Worm (Caenorhabditis elegans) whole organism, late embryonic: ENCODE measurements around the gene F56F11.4.

ENCODE experiments used
- ceh-14 ChIP-seq: sonication (generic microtip); optimal IDR thresholded peaks from 2 replicates; lab custom pipeline; 2016; ENCODE audit warnings: missing genotype, missing genetic modification characterization, missing compliant biosample characterization
- pha-2 ChIP-seq: sonication (generic microtip); optimal IDR thresholded peaks from 2 replicates; lab custom pipeline; 2017; ENCODE audit warnings: mild to moderate bottlenecking, missing genetic modification characterization, missing compliant biosample characterization

DNA sequence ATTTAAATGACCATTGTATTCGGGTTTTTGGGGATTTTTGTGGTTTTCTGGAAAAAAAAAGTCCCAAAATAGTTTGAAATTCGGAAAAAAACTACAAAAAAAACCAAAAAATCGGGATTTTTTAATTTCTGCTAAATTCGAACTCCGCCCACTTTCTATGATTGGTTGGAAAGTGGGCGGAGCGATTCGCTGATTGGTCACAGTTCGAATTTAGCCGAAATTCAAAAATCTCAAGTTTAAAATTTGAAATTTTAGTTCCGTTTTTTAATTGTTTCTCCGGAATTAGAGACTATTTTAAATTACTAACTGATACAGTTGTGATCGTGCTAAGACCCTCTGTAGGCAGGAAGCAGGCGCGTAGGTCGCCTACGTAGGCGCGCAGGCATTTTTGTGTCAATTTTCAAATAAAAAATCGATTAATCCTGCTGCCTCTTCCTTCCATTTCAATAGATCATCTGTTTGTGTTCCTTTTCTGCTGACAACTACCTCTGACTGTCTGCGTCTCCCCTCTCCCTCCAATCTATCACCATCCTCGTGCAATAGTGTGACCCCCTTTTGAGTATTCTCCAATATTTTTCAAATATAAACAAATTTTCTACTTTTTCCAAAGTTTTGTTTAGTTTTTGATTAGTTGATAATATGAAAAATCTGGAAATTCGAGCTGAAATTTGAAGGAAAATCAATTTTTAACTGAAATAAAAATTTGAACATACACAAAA lies 39.7 kb upstream of the F56F11.4 start:
- no peak for TF ChIP-seq pha-2
- TF ChIP-seq ceh-14 (tag; lab: Kevin White, UChicago), result no peak
